Fruit fly (Drosophila melanogaster) whole organism, embryonic: Measurements from ENCODE around the gene CG3795.
A peak's percentile ranks its signal among the peaks of the same experiment; 100 is the strongest.

Source experiments
- CG10462 ChIP-seq: fragments of 200-800 bp; sonication (Bioruptor generic); optimal IDR thresholded peaks from 2 replicates; lab custom pipeline; 2016; ENCODE audit warnings: missing biosample characterization, missing genetic modification characterization
- CG11696 ChIP-seq: fragments of 200-800 bp; sonication (Bioruptor generic); IDR thresholded peaks from 2 replicates; pipeline ENCODE4 v1.3.6; 2022; ENCODE audit warnings: missing biosample characterization, missing genetic modification characterization
- CG15011 ChIP-seq: fragments of 200-800 bp; sonication (Bioruptor generic); optimal IDR thresholded peaks from 3 replicates; lab custom pipeline; 2018; ENCODE audit warnings: missing biosample characterization, mild to moderate bottlenecking, missing genetic modification characterization
- CG15269 ChIP-seq: fragments of 200-800 bp; sonication (Bioruptor generic); optimal IDR thresholded peaks from 2 replicates; lab custom pipeline; 2018; ENCODE audit warnings: missing biosample characterization, mild to moderate bottlenecking, missing genetic modification characterization, moderate library complexity
- CG1603 ChIP-seq: fragments of 200-800 bp; sonication (Bioruptor generic); optimal IDR thresholded peaks from 2 replicates; lab custom pipeline; 2019; ENCODE audit warnings: missing biosample characterization, mild to moderate bottlenecking, missing genetic modification characterization, moderate library complexity
- CG16815 ChIP-seq: fragments of 200-800 bp; sonication (Bioruptor generic); optimal IDR thresholded peaks from 3 replicates; lab custom pipeline; 2017; ENCODE audit warnings: missing biosample characterization, mild to moderate bottlenecking, missing genetic modification characterization
- CG17186 ChIP-seq: fragments of 200-800 bp; sonication (Bioruptor generic); optimal IDR thresholded peaks from 3 replicates; lab custom pipeline; 2017; ENCODE audit warnings: missing biosample characterization, missing genetic modification reagents, missing genetic modification characterization
- CG17568 ChIP-seq: fragments of 200-800 bp; sonication (Bioruptor generic); optimal IDR thresholded peaks from 2 replicates; lab custom pipeline; 2018; ENCODE audit warnings: missing biosample characterization, mild to moderate bottlenecking, missing genetic modification characterization, moderate library complexity
- CG18476 ChIP-seq: fragments of 200-800 bp; sonication (Bioruptor generic); optimal IDR thresholded peaks from 2 replicates; lab custom pipeline; 2016; ENCODE audit warnings: missing biosample characterization, mild to moderate bottlenecking, missing genetic modification characterization
- CG18764 ChIP-seq: fragments of 200-800 bp; sonication (Bioruptor generic); optimal IDR thresholded peaks from 3 replicates; lab custom pipeline; 2016; ENCODE audit warnings: missing biosample characterization, missing genetic modification characterization
- CG2678 ChIP-seq: fragments of 200-800 bp; sonication (Bioruptor generic); optimal IDR thresholded peaks from 3 replicates; lab custom pipeline; 2019; ENCODE audit warnings: missing biosample characterization, mild to moderate bottlenecking, missing genetic modification characterization, moderate library complexity
- CG2875 ChIP-seq: fragments of 200-800 bp; sonication (Bioruptor generic); optimal IDR thresholded peaks from 2 replicates; lab custom pipeline; 2017; ENCODE audit warnings: missing biosample characterization, mild to moderate bottlenecking, missing genetic modification characterization, missing genetic modification reagents
- CG31365 ChIP-seq: fragments of 200-800 bp; sonication (Bioruptor generic); optimal IDR thresholded peaks from 2 replicates; lab custom pipeline; 2018; ENCODE audit warnings: missing biosample characterization, mild to moderate bottlenecking, missing genetic modification characterization
- CG31388 ChIP-seq: fragments of 200-800 bp; sonication (Bioruptor generic); optimal IDR thresholded peaks from 2 replicates; lab custom pipeline; 2016; ENCODE audit warnings: missing biosample characterization, missing genetic modification characterization
- CG3163 ChIP-seq: fragments of 200-800 bp; sonication (Bioruptor generic); optimal IDR thresholded peaks from 3 replicates; lab custom pipeline; 2016; ENCODE audit warnings: missing biosample characterization, missing genetic modification characterization
- CG3281 ChIP-seq: fragments of 200-800 bp; sonication (Bioruptor generic); optimal IDR thresholded peaks from 3 replicates; lab custom pipeline; 2017; ENCODE audit warnings: missing biosample characterization, mild to moderate bottlenecking, missing genetic modification characterization
- CG34224 ChIP-seq: fragments of 200-800 bp; sonication (Bioruptor generic); IDR thresholded peaks from 3 replicates; pipeline ENCODE4 v1.3.6; 2022; ENCODE audit warnings: missing biosample characterization, missing genetic modification characterization; ENCODE audit not compliant: partially characterized antibody
- CG6689 ChIP-seq: fragments of 200-800 bp; sonication (Bioruptor generic); IDR thresholded peaks from 2 replicates; pipeline ENCODE4 v1.3.6; 2022; ENCODE audit warnings: missing biosample characterization, missing genetic modification characterization
- CG7963 ChIP-seq: fragments of 200-800 bp; sonication (Bioruptor generic); IDR thresholded peaks from 3 replicates; pipeline ENCODE4 v1.3.6; 2022; ENCODE audit warnings: missing biosample characterization, missing genetic modification characterization; ENCODE audit not compliant: partially characterized antibody
- CG9727 ChIP-seq: fragments of 200-800 bp; sonication (Bioruptor generic); optimal IDR thresholded peaks from 3 replicates; lab custom pipeline; 2017; ENCODE audit warnings: missing biosample characterization, mild to moderate bottlenecking, missing genetic modification characterization
- Camta ChIP-seq: fragments of 200-800 bp; sonication (Bioruptor generic); optimal IDR thresholded peaks from 2 replicates; lab custom pipeline; 2016; ENCODE audit warnings: missing biosample characterization, missing genetic modification characterization
- Dip2 ChIP-seq: fragments of 200-800 bp; sonication (Bioruptor generic); IDR thresholded peaks from 2 replicates; pipeline ENCODE4 v1.3.6; 2022; ENCODE audit warnings: missing biosample characterization, missing genetic modification characterization
- Dll ChIP-seq: fragments of 200-800 bp; sonication (Bioruptor generic); IDR thresholded peaks from 4 replicates; pipeline ENCODE4 v1.3.6; 2022; ENCODE audit warnings: missing biosample characterization, missing genetic modification characterization; ENCODE audit not compliant: partially characterized antibody
- Hr3 ChIP-seq: fragments of 200-800 bp; sonication (Bioruptor generic); optimal IDR thresholded peaks from 3 replicates; lab custom pipeline; 2016; ENCODE audit warnings: missing biosample characterization, missing genetic modification characterization
- MBD-R2 ChIP-seq: fragments of 200-800 bp; sonication (Bioruptor generic); IDR thresholded peaks from 2 replicates; pipeline ENCODE4 v1.3.6; 2022; ENCODE audit warnings: missing biosample characterization, missing genetic modification characterization
- MESR4 ChIP-seq: fragments of 200-800 bp; sonication (Bioruptor generic); optimal IDR thresholded peaks from 2 replicates; lab custom pipeline; 2018; ENCODE audit warnings: missing biosample characterization, mild to moderate bottlenecking, missing genetic modification characterization, moderate library complexity
- Pdp1 ChIP-seq, 2 experiments: fragments of 200-800 bp; sonication (Bioruptor generic); optimal IDR thresholded peaks; 3 replicates each; lab custom pipeline; 2016; ENCODE audit warnings: missing biosample characterization in 2 of 2, missing genetic modification characterization in 2 of 2, mild to moderate bottlenecking in 1 of 2, moderate library complexity in 1 of 2
- Poxn ChIP-seq: fragments of 200-800 bp; sonication (Bioruptor generic); IDR thresholded peaks from 2 replicates; pipeline ENCODE4 v1.3.6; 2022; ENCODE audit warnings: missing biosample characterization, missing genetic modification characterization
- Scr ChIP-seq: fragments of 200-800 bp; sonication (Bioruptor generic); IDR thresholded peaks from 2 replicates; pipeline ENCODE4 v1.3.6; 2022; ENCODE audit warnings: missing biosample characterization, missing genetic modification characterization; ENCODE audit not compliant: partially characterized antibody
- Spps ChIP-seq: fragments of 200-800 bp; sonication (Bioruptor generic); optimal IDR thresholded peaks from 2 replicates; lab custom pipeline; 2018; ENCODE audit warnings: missing biosample characterization, mild to moderate bottlenecking, missing genetic modification characterization
- ac ChIP-seq: fragments of 200-800 bp; sonication (Bioruptor generic); optimal IDR thresholded peaks from 3 replicates; lab custom pipeline; 2017; ENCODE audit warnings: missing biosample characterization, mild to moderate bottlenecking, missing genetic modification characterization
- az2 ChIP-seq: fragments of 200-800 bp; sonication (Bioruptor generic); optimal IDR thresholded peaks from 3 replicates; lab custom pipeline; 2016; ENCODE audit warnings: missing biosample characterization, missing genetic modification characterization
- cad ChIP-seq: fragments of >200 bp; optimal IDR thresholded peaks from 2 replicates; lab custom pipeline; 2017; ENCODE audit warnings: missing biosample characterization, missing genetic modification characterization
- cato ChIP-seq: fragments of 200-800 bp; sonication (Bioruptor generic); optimal IDR thresholded peaks from 2 replicates; lab custom pipeline; 2016; ENCODE audit warnings: missing biosample characterization, missing genetic modification characterization, borderline replicate concordance
- dan ChIP-seq: fragments of 200-800 bp; sonication (Bioruptor generic); IDR thresholded peaks from 2 replicates; pipeline ENCODE4 v1.3.6; 2022; ENCODE audit warnings: missing biosample characterization, missing genetic modification characterization
- gro ChIP-seq: fragments of 200-800 bp; sonication (Bioruptor generic); optimal IDR thresholded peaks from 2 replicates; lab custom pipeline; 2016; ENCODE audit warnings: missing biosample characterization, missing genetic modification characterization
- ham ChIP-seq: fragments of 200-800 bp; sonication (Bioruptor generic); IDR thresholded peaks from 2 replicates; pipeline ENCODE4 v1.3.6; 2022; ENCODE audit warnings: missing biosample characterization, missing genetic modification characterization
- hb ChIP-seq: fragments of 200-800 bp; sonication (Bioruptor generic); IDR thresholded peaks from 3 replicates; pipeline ENCODE4 v1.3.6; 2022; ENCODE audit warnings: missing biosample characterization, missing genetic modification characterization; ENCODE audit not compliant: partially characterized antibody
- hth ChIP-seq: fragments of >200 bp; optimal IDR thresholded peaks from 2 replicates; lab custom pipeline; 2017; ENCODE audit warnings: inconsistent platforms
- jigr1 ChIP-seq: fragments of 200-800 bp; sonication (Bioruptor generic); IDR thresholded peaks from 3 replicates; pipeline ENCODE4 v1.3.6; 2022; ENCODE audit warnings: missing biosample characterization, missing genetic modification characterization
- lov ChIP-seq, 2 experiments: fragments of 200-800 bp in 1 of 2; fragments of >200 bp in 1 of 2; sonication (Bioruptor generic) in 1 of 2; IDR thresholded peaks in 1 of 2; optimal IDR thresholded peaks in 1 of 2; 2 replicates in 1 of 2; 3 replicates in 1 of 2; pipeline versions ENCODE4 v1.3.6 to Lab custom; 2017 to 2022; ENCODE audit warnings: missing biosample characterization in 1 of 2, missing genetic modification characterization in 1 of 2
- mam ChIP-seq: fragments of 200-800 bp; sonication (Bioruptor generic); optimal IDR thresholded peaks from 3 replicates; lab custom pipeline; 2016; ENCODE audit warnings: missing biosample characterization, missing genetic modification characterization
- mirr ChIP-seq: fragments of 200-800 bp; sonication (Bioruptor generic); optimal IDR thresholded peaks from 3 replicates; lab custom pipeline; 2018; ENCODE audit warnings: missing biosample characterization, mild to moderate bottlenecking, missing genetic modification characterization
- mld ChIP-seq: fragments of 200-800 bp; sonication (Bioruptor generic); IDR thresholded peaks from 3 replicates; pipeline ENCODE4 v1.3.6; 2022; ENCODE audit warnings: missing biosample characterization, missing genetic modification characterization; ENCODE audit not compliant: partially characterized antibody
- rib ChIP-seq: fragments of 200-800 bp; sonication (Bioruptor generic); IDR thresholded peaks from 2 replicates; pipeline ENCODE4 v1.3.6; 2022; ENCODE audit warnings: missing biosample characterization, missing genetic modification characterization
- sc ChIP-seq, 3 experiments: fragments of >200 bp in 2 of 3; fragments of 200-800 bp in 1 of 3; sonication (Bioruptor generic) in 1 of 3; optimal IDR thresholded peaks; 2 replicates in 2 of 3; 3 replicates in 1 of 3; lab custom pipeline; 2017; ENCODE audit warnings: mild to moderate bottlenecking in 1 of 3, missing biosample characterization in 1 of 3, missing genetic modification characterization in 1 of 3, missing genetic modification reagents in 1 of 3
- tna ChIP-seq: fragments of 200-800 bp; sonication (Bioruptor generic); IDR thresholded peaks from 2 replicates; pipeline ENCODE4 v1.3.6; 2022; ENCODE audit warnings: missing biosample characterization, missing genetic modification characterization; ENCODE audit not compliant: partially characterized antibody
- z ChIP-seq: fragments of 200-800 bp; sonication (Bioruptor generic); IDR thresholded peaks from 3 replicates; pipeline ENCODE4 v1.3.6; 2022; ENCODE audit warnings: missing biosample characterization, missing genetic modification characterization

Gene CG3795

dm6 chrX:1695529-1696410 is 14.2 kb downstream of the CG3795 start, which contains the start of gene a6 (continued):
- no peak for TF ChIP-seq CG2678 (tag; lab: Kevin White, UChicago)
- no peak for TF ChIP-seq CG2875 (GFP tag; lab: Kevin White, UChicago)
- no peak for TF ChIP-seq CG1603
- TF ChIP-seq Scr (GFP tag; lab: Robert Waterston, UW), result peak; percentile 82
- peak in 1 of 2 experiments; percentile 73 for TF ChIP-seq Pdp1 (GFP tag; optimal IDR thresholded peaks at IDR 0.05; lab: Kevin White, UChicago)
- no peak for TF ChIP-seq CG6689 (GFP tag; lab: Robert Waterston, UW)
- TF ChIP-seq ac, result no peak
- no peak for TF ChIP-seq CG3163
- TF ChIP-seq CG15269, result no peak
- no peak for TF ChIP-seq hth (lab: Kevin White, UChicago)
- TF ChIP-seq mld (GFP tag; lab: Robert Waterston, UW), result peak; percentile 95
- no peak for TF ChIP-seq CG18764 (GFP tag; lab: Kevin White, UChicago)
- TF ChIP-seq CG15011 (GFP tag; lab: Kevin White, UChicago), result no peak
- TF ChIP-seq CG17568 (GFP tag; lab: Kevin White, UChicago), result no peak
- TF ChIP-seq CG3281 (GFP tag; lab: Kevin White, UChicago), result no peak
- no peak for TF ChIP-seq CG16815 (GFP tag; lab: Kevin White, UChicago)
- no peak for TF ChIP-seq cad (GFP tag; lab: Kevin White, UChicago)
- TF ChIP-seq gro, result no peak
- no peak for TF ChIP-seq CG10462
- TF ChIP-seq MBD-R2 (GFP tag; lab: Robert Waterston, UW), result peak; percentile 72
- no peak for TF ChIP-seq cato
- TF ChIP-seq sc (optimal IDR thresholded peaks at IDR 0.05; lab: Kevin White, UChicago), result no peak
- TF ChIP-seq sc (GFP tag; optimal IDR thresholded peaks at IDR 0.05; lab: Kevin White, UChicago), result no peak
- peak; percentile 66 for TF ChIP-seq CG17186
- no peak for TF ChIP-seq Poxn (GFP tag; lab: Robert Waterston, UW)
- TF ChIP-seq Dll (GFP tag; lab: Robert Waterston, UW), result peak; percentile 88
- TF ChIP-seq ham (GFP tag; lab: Robert Waterston, UW), result no peak
- no peak for TF ChIP-seq rib (GFP tag; lab: Robert Waterston, UW)
- TF ChIP-seq CG18476 (GFP tag; lab: Kevin White, UChicago), result no peak
- no peak for TF ChIP-seq Dip2 (GFP tag; lab: Robert Waterston, UW)
- no peak for TF ChIP-seq jigr1
- peak; percentile 94 for TF ChIP-seq CG7963 (GFP tag; lab: Robert Waterston, UW)
- no peak for TF ChIP-seq CG9727 (GFP tag; lab: Kevin White, UChicago)
- no peak for TF ChIP-seq mirr (GFP tag; lab: Kevin White, UChicago)
- TF ChIP-seq Hr3 (GFP tag; lab: Kevin White, UChicago), result no peak
- no peak for TF ChIP-seq CG31365 (tag; lab: Kevin White, UChicago)
- no peak for TF ChIP-seq lov (optimal IDR thresholded peaks at IDR 0.05; lab: Kevin White, UChicago)
- TF ChIP-seq lov (GFP tag; IDR thresholded peaks at IDR 0.05; lab: Robert Waterston, UW), result no peak
- peak; percentile 91 for TF ChIP-seq tna (GFP tag; lab: Robert Waterston, UW)
- TF ChIP-seq Camta (GFP tag; lab: Kevin White, UChicago), result no peak
- no peak for TF ChIP-seq dan (GFP tag; lab: Robert Waterston, UW)
- TF ChIP-seq mam (GFP tag; lab: Kevin White, UChicago), result no peak
- no peak for TF ChIP-seq CG31388
- peak; percentile 71 for TF ChIP-seq MESR4 (GFP tag; lab: Kevin White, UChicago)
- TF ChIP-seq Spps (tag; lab: Kevin White, UChicago), result no peak
- TF ChIP-seq CG34224 (GFP tag; lab: Robert Waterston, UW), result peak; percentile 92
- TF ChIP-seq az2 (GFP tag; lab: Kevin White, UChicago), result no peak
- peak; percentile 95 for TF ChIP-seq z (GFP tag; lab: Robert Waterston, UW)
- TF ChIP-seq CG11696 (GFP tag; lab: Robert Waterston, UW), result no peak
- peak; percentile 92 for TF ChIP-seq hb (GFP tag; lab: Robert Waterston, UW)
